Fruit fly (Drosophila melanogaster): ENCODE results near the gene CG7376.

The CG7376 gene

dm6 chr3L:6133546-6133945 is 40.5 kb upstream of the CG7376 start, which contains the start of gene Lcp65Ag2:
Gene Lcp65Ag2, minus strand, starts transcription at chr3L:6133593.
- TF ChIP-seq fu2 (GFP tag; optimal IDR thresholded peaks at IDR 0.05) (no peak), CG31441 (GFP tag; IDR thresholded peaks at IDR 0.05) (no peak), CG13894 (tag; optimal IDR thresholded peaks at IDR 0.05) (peak; percentile 96), ssp (GFP tag; IDR thresholded peaks at IDR 0.05) (no peak), zen2 (GFP tag; IDR thresholded peaks at IDR 0.05; ENCODE audit: partially characterized antibody) (no peak), yki (optimal IDR thresholded peaks at IDR 0.05) (no peak), chinmo (GFP tag; IDR thresholded peaks at IDR 0.05; ENCODE audit: partially characterized antibody) (0 out of 4 replicates have a peak, but pooled peaks have one; percentile 12), CG14667 (GFP tag; IDR thresholded peaks at IDR 0.05) (no peak), dmrt11E (tag; optimal IDR thresholded peaks at IDR 0.05) (no peak), CG4820 (GFP tag; optimal IDR thresholded peaks at IDR 0.05) (no peak), amos (GFP tag; IDR thresholded peaks at IDR 0.05; ENCODE audit: partially characterized antibody) (peak; percentile 8; the same call in 1 of the 2 replicates), sd (tag; optimal IDR thresholded peaks at IDR 0.05) (peak; percentile 6), eve (GFP tag; optimal IDR thresholded peaks at IDR 0.05) (no peak), CG1792 (GFP tag; optimal IDR thresholded peaks at IDR 0.05) (no peak), abd-A (tag; optimal IDR thresholded peaks at IDR 0.05) (peak; percentile 18)

dm6 chr3L:6135174-6135573 is 38.9 kb upstream of the CG7376 start, which contains the start of gene Lcp65Ag1:
Gene Lcp65Ag1, minus strand, starts transcription at chr3L:6135274.
- TF ChIP-seq Elba2 (GFP tag; optimal IDR thresholded peaks at IDR 0.05), result no peak
- no peak for TF ChIP-seq esg (GFP tag; conservative IDR thresholded peaks at IDR 0.05)
- no peak for TF ChIP-seq Sox100B (GFP tag; optimal IDR thresholded peaks at IDR 0.05)
- TF ChIP-seq cg (GFP tag; optimal IDR thresholded peaks at IDR 0.05), result no peak
- TF ChIP-seq CG17912 (GFP tag; optimal IDR thresholded peaks at IDR 0.05), result no peak
- no peak for TF ChIP-seq pzg (GFP tag; optimal IDR thresholded peaks at IDR 0.05)
- no peak for TF ChIP-seq CG31224 (GFP tag; IDR thresholded peaks at IDR 0.05)
- no peak for TF ChIP-seq CG30020 (tag; optimal IDR thresholded peaks at IDR 0.05)
- TF ChIP-seq HLHmδ (GFP tag; optimal IDR thresholded peaks at IDR 0.05), result no peak
- TF ChIP-seq Asciz (GFP tag; optimal IDR thresholded peaks at IDR 0.05), result no peak
- no peak for TF ChIP-seq NC2β (GFP tag; optimal IDR thresholded peaks at IDR 0.05)
- TF ChIP-seq zfh1 (GFP tag; IDR thresholded peaks at IDR 0.05), result no peak

dm6 chr3L:6136691-6137090 is 37.4 kb upstream of the CG7376 start, which contains the start of gene Lcp65Af:
Gene Lcp65Af, minus strand, starts transcription at chr3L:6136791.
- no peak for TF ChIP-seq inv (GFP tag; IDR thresholded peaks at IDR 0.05; ENCODE audit: partially characterized antibody)
- no peak for TF ChIP-seq CG7786 (GFP tag; optimal IDR thresholded peaks at IDR 0.05)
- TF ChIP-seq zf30C (GFP tag; optimal IDR thresholded peaks at IDR 0.05), result no peak
- no peak for TF ChIP-seq tup (GFP tag; optimal IDR thresholded peaks at IDR 0.05)
- no peak for TF ChIP-seq B-H1 (GFP tag; IDR thresholded peaks at IDR 0.05)
- no peak for TF ChIP-seq CG33213 (GFP tag; optimal IDR thresholded peaks at IDR 0.05)
- TF ChIP-seq lilli (GFP tag; optimal IDR thresholded peaks at IDR 0.05), result no peak
- TF ChIP-seq ATbp (GFP tag; optimal IDR thresholded peaks at IDR 0.05), result no peak

DNA sequence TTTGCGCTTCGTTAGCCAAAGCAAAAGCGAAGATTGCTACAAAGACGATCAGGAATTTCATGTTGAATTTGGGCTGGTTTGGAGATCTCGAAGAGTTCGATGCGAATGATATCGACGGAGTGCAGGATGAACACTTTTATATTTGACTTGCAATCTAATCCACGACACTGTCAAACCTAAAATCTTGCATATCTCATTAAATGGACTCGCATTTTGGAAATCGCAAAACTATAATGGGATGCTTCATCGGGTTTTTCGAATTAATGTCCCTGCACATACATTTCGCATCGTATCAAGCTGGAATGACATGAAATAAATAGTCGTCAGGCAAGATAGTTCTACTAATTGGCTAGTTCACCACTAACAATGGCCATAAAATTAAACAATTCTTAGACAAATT is 36.0 kb upstream of the CG7376 start, which contains the start of gene Lcp65Ae:
TSS of gene Lcp65Ae (minus strand) at position 101 of the 400 bp plus-strand sequence.
- TF ChIP-seq Hand (GFP tag; optimal IDR thresholded peaks at IDR 0.05), result no peak
- no peak for TF ChIP-seq chn (GFP tag; optimal IDR thresholded peaks at IDR 0.05)
- no peak for TF ChIP-seq HmgZ (tag; optimal IDR thresholded peaks at IDR 0.05)
- TF ChIP-seq CG15514 (GFP tag; optimal IDR thresholded peaks at IDR 0.05), result no peak
- no peak for TF ChIP-seq CG17186 (GFP tag; optimal IDR thresholded peaks at IDR 0.05)
- TF ChIP-seq CG9797 (GFP tag; optimal IDR thresholded peaks at IDR 0.05), result no peak
- TF ChIP-seq gcm2 (GFP tag; optimal IDR thresholded peaks at IDR 0.05), result no peak
- TF ChIP-seq ttk (GFP tag; IDR thresholded peaks at IDR 0.05), result no peak
- TF ChIP-seq CG12219 (GFP tag; optimal IDR thresholded peaks at IDR 0.05), result no peak
- no peak for TF ChIP-seq CG13624 (GFP tag; optimal IDR thresholded peaks at IDR 0.05)
- TF ChIP-seq gt (GFP tag; IDR thresholded peaks at IDR 0.05), result no peak
- TF ChIP-seq lbe (GFP tag; optimal IDR thresholded peaks at IDR 0.05), result no peak
- TF ChIP-seq Nf-YB (GFP tag; optimal IDR thresholded peaks at IDR 0.05), result no peak
